Fruit fly (Drosophila melanogaster): Measurements from ENCODE around the gene CG13358.

The CG13358 gene

dm6 chrX:796397-796989, 8.2 kb downstream of the CG13358 start (continued):
- no peak for TF ChIP-seq Ets97D (GFP tag; optimal IDR thresholded peaks at IDR 0.05)
- no peak for TF ChIP-seq CG1792 (GFP tag; optimal IDR thresholded peaks at IDR 0.05)
- TF ChIP-seq nerfin-2 (GFP tag; IDR thresholded peaks at IDR 0.05; ENCODE audit: partially characterized antibody), result peak; percentile 61; the same call in 1 of the 2 replicates
- TF ChIP-seq lov (optimal IDR thresholded peaks at IDR 0.05), result no peak
- TF ChIP-seq lov (GFP tag; IDR thresholded peaks at IDR 0.05), result no peak
- TF ChIP-seq seq (GFP tag; IDR thresholded peaks at IDR 0.05), result no peak
- TF ChIP-seq CG6791 (GFP tag; IDR thresholded peaks at IDR 0.05; ENCODE audit: partially characterized antibody), result peak; percentile 98
- no peak for TF ChIP-seq CG8359 (GFP tag; optimal IDR thresholded peaks at IDR 0.05; ENCODE audit: borderline replicate concordance)
- no peak for TF ChIP-seq Blimp-1 (GFP tag; optimal IDR thresholded peaks at IDR 0.05)
- TF ChIP-seq kah (GFP tag; optimal IDR thresholded peaks at IDR 0.05), result peak; percentile 33
- no peak for TF ChIP-seq Sin3A (optimal IDR thresholded peaks at IDR 0.05)
- no peak for TF ChIP-seq bab2 (GFP tag; optimal IDR thresholded peaks at IDR 0.05)
- TF ChIP-seq NK7.1 (GFP tag; optimal IDR thresholded peaks at IDR 0.05), result no peak
- TF ChIP-seq Aef1 (GFP tag; IDR thresholded peaks at IDR 0.05), result no peak
- TF ChIP-seq CG4404 (GFP tag; IDR thresholded peaks at IDR 0.05), result no peak
- no peak for TF ChIP-seq dmrt99B (tag; optimal IDR thresholded peaks at IDR 0.05)
- TF ChIP-seq B-H1 (GFP tag; IDR thresholded peaks at IDR 0.05), result no peak
- no peak for TF ChIP-seq disco-r (GFP tag; optimal IDR thresholded peaks at IDR 0.05)
- peak; percentile 90 for TF ChIP-seq Hmr (GFP tag; optimal IDR thresholded peaks at IDR 0.05)
- no peak for TF ChIP-seq croc (GFP tag; conservative IDR thresholded peaks at IDR 0.05)
- no peak for TF ChIP-seq CG11093 (GFP tag; IDR thresholded peaks at IDR 0.05)
- no peak for TF ChIP-seq Poxn (GFP tag; IDR thresholded peaks at IDR 0.05)
- no peak for TF ChIP-seq CG10147 (GFP tag; optimal IDR thresholded peaks at IDR 0.05)
- TF ChIP-seq Hey (tag; optimal IDR thresholded peaks at IDR 0.05), result no peak
- no peak for TF ChIP-seq ssp (GFP tag; IDR thresholded peaks at IDR 0.05)
- no peak for TF ChIP-seq ind (GFP tag; optimal IDR thresholded peaks at IDR 0.05)
- no peak for TF ChIP-seq CG4854 (GFP tag; optimal IDR thresholded peaks at IDR 0.05)
- TF ChIP-seq CG10321 (GFP tag; IDR thresholded peaks at IDR 0.05), result no peak
- peak; percentile 94 for TF ChIP-seq ato (GFP tag; IDR thresholded peaks at IDR 0.05; ENCODE audit: partially characterized antibody)
- TF ChIP-seq Xrp1 (GFP tag; IDR thresholded peaks at IDR 0.05), result peak; percentile 52; the same call in 1 of the 2 replicates
- TF ChIP-seq CG4707 (GFP tag; optimal IDR thresholded peaks at IDR 0.05), result no peak
- no peak for TF ChIP-seq Hmx (GFP tag; optimal IDR thresholded peaks at IDR 0.05)
- no peak for TF ChIP-seq Mrtf (GFP tag; IDR thresholded peaks at IDR 0.05)
- no peak for TF ChIP-seq sqz (GFP tag; optimal IDR thresholded peaks at IDR 0.05)
- TF ChIP-seq repo (GFP tag; optimal IDR thresholded peaks at IDR 0.05), result no peak
- no peak for TF ChIP-seq bigmax (GFP tag; optimal IDR thresholded peaks at IDR 0.05)
- TF ChIP-seq eyg (GFP tag; optimal IDR thresholded peaks at IDR 0.05), result no peak
- no peak for TF ChIP-seq dati (GFP tag; IDR thresholded peaks at IDR 0.05)
- TF ChIP-seq fd3F (GFP tag; optimal IDR thresholded peaks at IDR 0.05), result no peak
- no peak for TF ChIP-seq tin (GFP tag; optimal IDR thresholded peaks at IDR 0.05)
- no peak for TF ChIP-seq Rx (GFP tag; IDR thresholded peaks at IDR 0.05)
- no peak for TF ChIP-seq Dp (GFP tag; optimal IDR thresholded peaks at IDR 0.05)
- no peak for TF ChIP-seq eve (GFP tag; optimal IDR thresholded peaks at IDR 0.05)
- no peak for TF ChIP-seq run (tag; optimal IDR thresholded peaks at IDR 0.05)
- 0 out of 2 replicates have a peak, but pooled peaks have one; percentile 23 for TF ChIP-seq CG3847 (GFP tag; IDR thresholded peaks at IDR 0.05)
- no peak for TF ChIP-seq al (GFP tag; IDR thresholded peaks at IDR 0.05)
- peak; percentile 37 for TF ChIP-seq Drgx (GFP tag; IDR thresholded peaks at IDR 0.05)
- TF ChIP-seq CG18262 (tag; optimal IDR thresholded peaks at IDR 0.05), result peak; percentile 49
- TF ChIP-seq da (GFP tag; optimal IDR thresholded peaks at IDR 0.05), result no peak
- no peak for TF ChIP-seq D (optimal IDR thresholded peaks at IDR 0.05)
- TF ChIP-seq D (GFP tag; optimal IDR thresholded peaks at IDR 0.05), result no peak
- no peak for TF ChIP-seq CkIIα-i1 (GFP tag; IDR thresholded peaks at IDR 0.05)
- peak; percentile 8 for TF ChIP-seq zfh2 (GFP tag; optimal IDR thresholded peaks at IDR 0.05)

Data from whole organism, embryonic.